Worm (Caenorhabditis elegans): ENCODE results near the gene eat-6.
"Not testable (repeated sequence)": the region's sequence is repeated elsewhere in the genome, so short reads cannot be mapped to it uniquely, and the experiment has no call there.

eat-6 gene

DNA sequence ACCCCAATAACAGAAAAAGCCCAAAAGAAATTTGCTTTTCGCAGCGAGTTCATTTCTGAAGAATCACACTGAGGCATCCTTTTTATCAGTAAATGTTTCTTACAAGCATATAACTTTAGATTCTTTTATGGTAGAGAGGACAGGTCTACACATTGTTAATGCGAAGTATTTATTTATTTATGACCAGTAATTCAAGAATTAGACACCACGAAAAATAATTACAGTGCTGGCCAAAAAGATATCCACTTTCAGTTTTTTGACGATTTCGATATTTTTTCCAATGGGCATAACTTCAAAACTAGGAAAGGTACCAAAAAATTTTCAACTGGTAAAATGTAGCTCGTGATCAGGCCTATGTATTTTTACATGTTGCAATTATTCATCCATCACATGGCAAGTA lies 5.0 kb upstream of the eat-6 start, which contains the start of gene clec-225:
Gene clec-225 (minus strand): TSS at position 101 of the 400 bp plus-strand sequence.
- not testable (repeated sequence) for TF ChIP-seq C38D4.7 (GFP tag; optimal IDR thresholded peaks at IDR 0.05); ceh-24 (tag; optimal IDR thresholded peaks at IDR 0.05); sox-4 (tag; optimal IDR thresholded peaks at IDR 0.05)

DNA sequence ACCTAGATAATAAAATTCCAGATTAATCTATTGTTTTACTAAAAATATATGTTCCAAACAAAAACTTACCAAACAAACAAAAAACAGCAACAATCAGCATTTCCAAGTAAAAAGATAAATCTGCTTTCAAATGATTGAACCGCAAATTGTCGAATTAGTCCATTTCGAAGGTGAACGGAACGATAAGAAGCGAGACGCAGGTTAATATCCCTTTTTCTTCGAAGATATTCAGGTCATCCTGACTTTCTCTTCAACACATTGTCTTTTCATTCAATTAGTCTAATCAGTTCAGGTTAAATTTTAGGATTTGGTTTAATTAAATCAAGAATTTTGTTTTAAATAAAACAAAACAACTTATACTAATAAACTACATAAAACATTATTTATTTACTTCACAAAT lies 3.6 kb upstream of the eat-6 start, which contains the start of gene B0365.9:
Gene B0365.9 (minus strand): TSS at position 186 of the 400 bp plus-strand sequence.
- no peak for TF ChIP-seq hlh-6 (tag; optimal IDR thresholded peaks at IDR 0.05)
- TF ChIP-seq nhr-11 (tag; optimal IDR thresholded peaks at IDR 0.05), result no peak
- TF ChIP-seq pha-4 (tag; optimal IDR thresholded peaks at IDR 0.05), result no peak
- no peak for TF ChIP-seq sdc-2 (tag; optimal IDR thresholded peaks at IDR 0.05)
- no peak for TF ChIP-seq ceh-31 (tag; optimal IDR thresholded peaks at IDR 0.05)
- TF ChIP-seq ama-1 (optimal IDR thresholded peaks at IDR 0.05), result no peak
- no peak for TF ChIP-seq hlh-8 (tag; optimal IDR thresholded peaks at IDR 0.05)
- no peak for TF ChIP-seq ceh-45 (GFP tag; IDR thresholded peaks at IDR 0.05)
- TF ChIP-seq elt-4 (tag; optimal IDR thresholded peaks at IDR 0.05), result no peak
- no peak for TF ChIP-seq ets-4 (tag; optimal IDR thresholded peaks at IDR 0.05)
- no peak for TF ChIP-seq ceh-34 (tag; optimal IDR thresholded peaks at IDR 0.05)
- TF ChIP-seq madf-2 (tag; optimal IDR thresholded peaks at IDR 0.05), result no peak
- no peak for TF ChIP-seq tbx-7 (tag; optimal IDR thresholded peaks at IDR 0.05)
- no peak for TF ChIP-seq ceh-2 (tag; optimal IDR thresholded peaks at IDR 0.05)
- TF ChIP-seq pat-9 (tag; optimal IDR thresholded peaks at IDR 0.05), result no peak
- TF ChIP-seq ceh-18 (tag; optimal IDR thresholded peaks at IDR 0.05), result no peak
- no peak for TF ChIP-seq syd-9 (tag; optimal IDR thresholded peaks at IDR 0.05)
- no peak for TF ChIP-seq ceh-30 (tag; optimal IDR thresholded peaks at IDR 0.05)

- TF ChIP-seq fax-1 (tag; optimal IDR thresholded peaks at IDR 0.05) (no peak), pqm-1 (tag; optimal IDR thresholded peaks at IDR 0.05) (no peak), ceh-2 (tag; optimal IDR thresholded peaks at IDR 0.05) (no peak), ets-4 (tag; optimal IDR thresholded peaks at IDR 0.05) (no peak), C08G9.2 (tag; optimal IDR thresholded peaks at IDR 0.05) (no peak), pag-3 (tag; optimal IDR thresholded peaks at IDR 0.05; ENCODE audit: borderline replicate concordance) (no peak), ceh-48 (tag; optimal IDR thresholded peaks at IDR 0.05) (no peak), nfya-1 (tag; optimal IDR thresholded peaks at IDR 0.05) (no peak), hlh-6 (tag; optimal IDR thresholded peaks at IDR 0.05) (no peak), sdc-2 (tag; optimal IDR thresholded peaks at IDR 0.05) (no peak), rnt-1 (tag; optimal IDR thresholded peaks at IDR 0.05) (no peak), odd-2 (tag; optimal IDR thresholded peaks at IDR 0.05) (no peak), tbx-7 (tag; optimal IDR thresholded peaks at IDR 0.05) (no peak), Y22D7AL.16 (tag; optimal IDR thresholded peaks at IDR 0.05) (no peak), T23F11.4 (GFP tag; optimal IDR thresholded peaks at IDR 0.05) (no peak), ceh-30 (tag; optimal IDR thresholded peaks at IDR 0.05) (no peak), ahr-1 (tag; optimal IDR thresholded peaks at IDR 0.05) (no peak)
Observed at ce11 chrV:13131487-13131886, 1.7 kb upstream of the eat-6 start.

DNA sequence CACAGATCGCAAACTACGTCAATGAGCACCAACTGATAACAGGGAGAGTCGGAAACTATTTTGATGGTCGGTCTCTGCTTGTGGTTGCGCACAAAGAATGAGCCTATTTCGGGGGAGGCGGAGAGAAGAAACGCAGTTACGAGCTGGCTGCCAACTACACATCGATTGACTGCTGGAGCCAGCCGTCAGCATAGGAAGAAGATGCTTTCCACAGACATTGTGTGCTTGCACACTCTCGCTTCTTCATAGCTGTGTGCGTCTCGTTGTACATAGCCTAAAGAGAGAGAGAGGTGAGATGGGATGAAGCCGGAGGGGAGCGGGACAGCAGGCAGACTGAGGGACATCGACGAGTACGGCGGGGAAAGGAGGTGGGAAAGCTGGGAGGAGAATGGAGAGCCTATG lies 645 bp upstream of the eat-6 start:
- TF ChIP-seq tbx-2 (tag; optimal IDR thresholded peaks at IDR 0.05) (peak; percentile 82), ref-2 (tag; optimal IDR thresholded peaks at IDR 0.05) (peak; percentile 54), C38D4.7 (GFP tag; optimal IDR thresholded peaks at IDR 0.05) (peak; percentile 8), pros-1 (tag; optimal IDR thresholded peaks at IDR 0.05) (peak; percentile 46), pag-3 (tag; optimal IDR thresholded peaks at IDR 0.05; ENCODE audit: borderline replicate concordance) (no peak), ceh-18 (tag; optimal IDR thresholded peaks at IDR 0.05) (peak; percentile 85), ztf-16 (tag; optimal IDR thresholded peaks at IDR 0.05) (no peak), ceh-2 (tag; optimal IDR thresholded peaks at IDR 0.05) (peak; percentile 32), hlh-6 (tag; optimal IDR thresholded peaks at IDR 0.05) (peak; percentile 56), dve-1 (tag; optimal IDR thresholded peaks at IDR 0.05) (peak; percentile 24), unc-42 (tag; optimal IDR thresholded peaks at IDR 0.05) (peak; percentile 78), mec-3 (tag; optimal IDR thresholded peaks at IDR 0.05; ENCODE audit: borderline replicate concordance) (no peak), sdc-2 (tag; optimal IDR thresholded peaks at IDR 0.05) (peak; percentile 44), zip-5 (tag; optimal IDR thresholded peaks at IDR 0.05) (no peak), ceh-48 (tag; optimal IDR thresholded peaks at IDR 0.05) (peak; percentile 56), unc-86 (tag; optimal IDR thresholded peaks at IDR 0.05) (no peak), nhr-232 (tag; optimal IDR thresholded peaks at IDR 0.05) (peak; percentile 20), hlh-8 (tag; optimal IDR thresholded peaks at IDR 0.05) (peak; percentile 18), ceh-31 (tag; optimal IDR thresholded peaks at IDR 0.05) (peak; percentile 69), pqm-1 (tag; optimal IDR thresholded peaks at IDR 0.05) (no peak), nfya-1 (tag; optimal IDR thresholded peaks at IDR 0.05) (peak; percentile 74), K02D7.2 (tag; optimal IDR thresholded peaks at IDR 0.05) (peak; percentile 15), T23F11.4 (GFP tag; optimal IDR thresholded peaks at IDR 0.05) (no peak), fax-1 (tag; optimal IDR thresholded peaks at IDR 0.05) (peak; percentile 25), ceh-14 (tag; optimal IDR thresholded peaks at IDR 0.05) (peak; percentile 46), fkh-10 (GFP tag; optimal IDR thresholded peaks at IDR 0.05) (no peak), pat-9 (tag; optimal IDR thresholded peaks at IDR 0.05) (no peak), unc-55 (GFP tag; optimal IDR thresholded peaks at IDR 0.05) (peak; percentile 59)

Data from whole organism, late embryonic.